Worm (Caenorhabditis elegans): ENCODE results near the gene C33B4.4.

DNA sequence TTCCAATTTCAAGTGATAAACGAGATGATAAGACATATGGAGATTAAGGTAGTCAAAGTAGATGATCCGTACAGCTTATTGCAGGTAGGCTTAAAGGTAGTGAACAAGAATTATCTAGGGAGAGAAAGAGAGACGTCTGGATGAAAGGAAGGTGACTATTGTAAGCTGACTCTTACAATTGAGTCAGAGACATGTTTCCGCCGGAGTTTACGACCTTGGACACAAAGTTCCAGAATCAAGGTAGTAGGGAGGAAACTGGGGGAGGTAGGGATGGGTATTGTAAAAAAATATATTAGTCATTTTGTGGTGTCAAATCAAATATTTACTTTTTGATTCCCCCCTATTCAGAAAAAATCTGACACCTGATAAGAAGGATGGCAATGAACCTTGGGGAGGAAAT lies 9.1 kb upstream of the C33B4.4 start:
- no peak for TF ChIP-seq ceh-82 (tag; optimal IDR thresholded peaks at IDR 0.05)
- TF ChIP-seq aha-1 (tag): no peak
- TF ChIP-seq lin-15B (tag; optimal IDR thresholded peaks at IDR 0.05): no peak
- TF ChIP-seq fos-1 (tag; optimal IDR thresholded peaks at IDR 0.05): no peak
- no peak for TF ChIP-seq ZK546.5 (tag; optimal IDR thresholded peaks at IDR 0.05)
- no peak for TF ChIP-seq egl-27 (tag; optimal IDR thresholded peaks at IDR 0.05)

Data from whole organism, L4 larva.